Fruit fly (Drosophila melanogaster) whole organism, pupa: Measurements from ENCODE around the gene Syt1.

ENCODE experiments used
- CG10348 ChIP-seq: fragments of 200-800 bp; sonication (Bioruptor generic); IDR thresholded peaks from 2 replicates; pipeline ENCODE4 v1.3.6; 2022; ENCODE audit warnings: missing biosample characterization, missing genetic modification characterization
- CG12605 ChIP-seq: fragments of 200-800 bp; sonication (Bioruptor generic); IDR thresholded peaks from 2 replicates; pipeline ENCODE4 v1.3.6; 2022; ENCODE audit warnings: missing biosample characterization, missing genetic modification characterization
- CG13204 ChIP-seq: fragments of 200-800 bp; sonication (Bioruptor generic); optimal IDR thresholded peaks from 2 replicates; lab custom pipeline; 2018; ENCODE audit warnings: missing biosample characterization, mild to moderate bottlenecking, missing genetic modification characterization, moderate library complexity
- CG14655 ChIP-seq: fragments of 200-800 bp; sonication (Bioruptor generic); optimal IDR thresholded peaks from 3 replicates; lab custom pipeline; 2017; ENCODE audit warnings: mild to moderate bottlenecking, missing biosample characterization, missing genetic modification reagents, missing genetic modification characterization
- CG15710 ChIP-seq: fragments of 200-800 bp; sonication (Bioruptor generic); optimal IDR thresholded peaks from 2 replicates; lab custom pipeline; 2018; ENCODE audit warnings: missing biosample characterization, mild to moderate bottlenecking, missing genetic modification characterization, moderate library complexity
- CG17806 ChIP-seq: fragments of 200-800 bp; sonication (Bioruptor generic); optimal IDR thresholded peaks from 2 replicates; lab custom pipeline; 2018; ENCODE audit warnings: missing biosample characterization, mild to moderate bottlenecking, missing genetic modification characterization, moderate library complexity
- CG32121 ChIP-seq: fragments of 200-800 bp; sonication (Bioruptor generic); IDR thresholded peaks from 2 replicates; pipeline ENCODE4 v1.3.6; 2022; ENCODE audit warnings: missing biosample characterization, missing genetic modification characterization
- CG34367 ChIP-seq: fragments of 200-800 bp; sonication (Bioruptor generic); optimal IDR thresholded peaks from 2 replicates; lab custom pipeline; 2018; ENCODE audit warnings: missing biosample characterization, mild to moderate bottlenecking, missing genetic modification characterization
- CG4496 ChIP-seq: fragments of 200-800 bp; sonication (Bioruptor generic); IDR thresholded peaks from 3 replicates; pipeline ENCODE4 v1.3.6; 2022; ENCODE audit warnings: missing biosample characterization, missing genetic modification characterization
- CG8159 ChIP-seq: fragments of 200-800 bp; sonication (Bioruptor generic); optimal IDR thresholded peaks from 3 replicates; lab custom pipeline; 2018; ENCODE audit warnings: missing biosample characterization, mild to moderate bottlenecking, missing genetic modification characterization, moderate library complexity
- CG8301 ChIP-seq: fragments of 200-800 bp; sonication (Bioruptor generic); optimal IDR thresholded peaks from 2 replicates; lab custom pipeline; 2018; ENCODE audit warnings: missing biosample characterization, mild to moderate bottlenecking, missing genetic modification characterization
- CG9948 ChIP-seq: fragments of 200-800 bp; sonication (Bioruptor generic); optimal IDR thresholded peaks from 2 replicates; lab custom pipeline; 2018; ENCODE audit warnings: missing biosample characterization, mild to moderate bottlenecking, missing genetic modification characterization, moderate library complexity
- D1 ChIP-seq: fragments of 200-800 bp; sonication (Bioruptor generic); optimal IDR thresholded peaks from 2 replicates; lab custom pipeline; 2018; ENCODE audit warnings: missing biosample characterization, mild to moderate bottlenecking, missing genetic modification characterization, moderate library complexity
- EcR ChIP-seq: fragments of 200-800 bp; sonication (Bioruptor generic); optimal IDR thresholded peaks from 3 replicates; lab custom pipeline; 2019; ENCODE audit warnings: missing biosample characterization, missing genetic modification characterization, mild to moderate bottlenecking, moderate library complexity, missing genetic modification reagents
- Ets98B ChIP-seq: fragments of 200-800 bp; sonication (Bioruptor generic); IDR thresholded peaks from 2 replicates; pipeline ENCODE4 v1.3.6; 2022; ENCODE audit warnings: missing biosample characterization, missing genetic modification characterization
- Pif1A ChIP-seq: fragments of 200-800 bp; sonication (Bioruptor generic); optimal IDR thresholded peaks from 3 replicates; lab custom pipeline; 2016; ENCODE audit warnings: missing biosample characterization, missing genetic modification characterization
- Pif1B ChIP-seq: fragments of 200-800 bp; sonication (Bioruptor generic); optimal IDR thresholded peaks from 3 replicates; lab custom pipeline; 2016; ENCODE audit warnings: missing biosample characterization, missing genetic modification characterization
- Snoo ChIP-seq: fragments of 200-800 bp; sonication (Bioruptor generic); optimal IDR thresholded peaks from 3 replicates; lab custom pipeline; 2017; ENCODE audit warnings: missing biosample characterization, mild to moderate bottlenecking, missing genetic modification characterization, inconsistent platforms
- fd96Ca ChIP-seq: fragments of 200-800 bp; sonication (Bioruptor generic); IDR thresholded peaks from 3 replicates; pipeline ENCODE4 v1.3.6; 2022; ENCODE audit warnings: missing biosample characterization, missing genetic modification characterization
- gl ChIP-seq: fragments of 200-800 bp; sonication (Bioruptor generic); optimal IDR thresholded peaks from 2 replicates; lab custom pipeline; 2018; ENCODE audit warnings: missing biosample characterization, mild to moderate bottlenecking, missing genetic modification characterization
- rn ChIP-seq: fragments of 200-800 bp; sonication (Bioruptor generic); IDR thresholded peaks from 2 replicates; pipeline ENCODE4 v1.3.6; 2022; ENCODE audit warnings: missing biosample characterization, missing genetic modification characterization

Gene Syt1

DNA sequence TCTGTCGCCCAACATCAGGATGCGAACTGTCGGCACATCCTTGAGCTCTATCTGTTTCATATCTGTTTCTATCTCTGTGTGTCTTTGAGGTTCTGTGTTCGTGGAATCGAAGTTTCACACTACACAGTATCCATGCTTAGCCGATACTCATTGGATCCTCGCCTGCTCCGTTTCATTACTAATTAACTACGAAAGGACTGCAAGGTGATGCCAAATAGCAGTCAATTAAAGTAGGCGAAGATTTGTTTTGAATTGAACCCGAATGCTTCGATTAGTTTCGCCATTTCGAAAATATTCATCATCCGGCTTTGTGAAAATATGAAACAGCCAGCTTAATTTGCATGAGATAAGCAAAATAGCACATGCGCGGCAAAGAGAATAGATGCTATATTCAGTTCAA is 28.1 kb downstream of the Syt1 start, which contains the start of gene CG15399:
Gene CG15399, minus strand, starts transcription at position 101 of the 400 bp plus-strand sequence.
- TF ChIP-seq rn (GFP tag; lab: Robert Waterston, UW) (no peak), D1 (tag; lab: Kevin White, UChicago) (no peak), CG34367 (tag; lab: Kevin White, UChicago) (no peak), CG15710 (tag; lab: Kevin White, UChicago) (no peak), Pif1A (no peak), CG13204 (no peak), CG4496 (GFP tag; lab: Robert Waterston, UW) (no peak), CG12605 (no peak), gl (tag; lab: Kevin White, UChicago) (no peak), Snoo (tag; lab: Kevin White, UChicago) (no peak)
- TF ChIP-seq, all 21 proteins: peak for 0

DNA sequence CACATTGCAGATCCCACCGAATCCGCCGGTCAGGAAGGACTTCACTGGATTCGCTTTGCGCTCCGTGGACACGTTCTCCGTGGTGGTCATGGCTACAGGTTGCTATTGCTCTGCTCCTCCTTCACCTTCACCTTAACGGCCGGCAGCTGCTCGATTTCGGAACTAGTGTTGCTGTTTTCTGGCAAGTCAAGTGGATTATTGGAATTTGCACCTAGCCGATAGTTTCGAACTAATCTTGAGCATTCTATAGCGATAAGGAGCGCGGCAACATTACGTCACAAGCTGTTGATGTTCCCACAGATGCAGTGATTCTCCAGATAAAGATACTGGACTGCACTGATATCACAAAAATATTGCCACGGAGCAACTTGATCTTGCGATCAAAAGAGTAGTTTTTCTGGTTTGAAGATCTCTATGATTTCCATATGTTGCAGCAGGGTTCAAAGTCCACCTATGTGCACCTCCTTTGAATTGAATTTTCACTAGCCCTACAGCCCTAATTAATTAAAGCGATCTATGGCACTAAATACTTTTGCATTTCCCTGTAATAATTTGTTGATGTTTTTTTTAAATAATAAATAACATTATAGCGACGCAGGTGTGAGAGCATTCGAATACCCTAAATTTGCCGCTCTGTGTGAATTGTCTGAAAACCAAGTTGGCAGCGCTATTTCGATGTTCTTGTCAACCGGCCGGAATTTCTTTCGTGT is 30.1 kb downstream of the Syt1 start, which contains the start of the genes colt and HINT1:
Gene colt, minus strand, starts transcription at position 594 of the 710 bp plus-strand sequence.
Gene HINT1, plus strand, starts transcription at position 660 of the 710 bp plus-strand sequence.
- TF ChIP-seq CG8159 (tag; lab: Kevin White, UChicago) (peak; percentile 77), CG14655 (GFP tag; lab: Kevin White, UChicago) (peak; percentile 88), CG4496 (GFP tag; lab: Robert Waterston, UW) (peak; percentile 78), D1 (tag; lab: Kevin White, UChicago) (no peak), CG15710 (tag; lab: Kevin White, UChicago) (peak; percentile 51), gl (tag; lab: Kevin White, UChicago) (peak; percentile 97), CG32121 (GFP tag; lab: Robert Waterston, UW) (peak; percentile 48; the same call in 1 of the 2 replicates), CG13204 (peak; percentile 93), Snoo (tag; lab: Kevin White, UChicago) (peak; percentile 73), Pif1B (GFP tag; lab: Kevin White, UChicago) (peak; percentile 87), fd96Ca (GFP tag; lab: Robert Waterston, UW) (peak; percentile 16; the same call in 1 of the 3 replicates), CG8301 (tag; lab: Kevin White, UChicago) (peak; percentile 82), CG12605 (peak; percentile 67; the same call in 1 of the 2 replicates), Ets98B (GFP tag; lab: Robert Waterston, UW) (peak; percentile 55), rn (GFP tag; lab: Robert Waterston, UW) (no peak), CG9948 (peak; percentile 57), CG17806 (peak; percentile 66), EcR (peak; percentile 58), CG10348 (no peak), CG34367 (tag; lab: Kevin White, UChicago) (peak; percentile 82), Pif1A (peak; percentile 91)

DNA sequence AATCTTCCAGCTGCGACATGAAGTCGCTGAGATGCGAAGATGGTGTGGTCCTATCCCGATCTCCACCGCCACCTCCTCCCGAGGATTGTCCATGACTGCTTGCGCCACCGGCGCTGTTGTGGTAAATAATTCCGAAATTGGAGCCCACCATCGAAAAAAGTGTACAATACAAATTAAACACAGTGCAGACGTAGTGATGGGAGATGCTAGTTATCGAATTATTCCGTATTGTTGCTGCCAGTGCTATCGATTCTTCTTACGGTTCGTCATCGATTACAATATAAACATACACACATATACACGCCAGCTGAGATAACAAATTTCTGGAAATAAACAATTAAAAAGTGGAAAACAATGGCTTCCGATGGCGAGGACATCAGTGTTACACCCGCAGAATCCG is 32.2 kb downstream of the Syt1 start, which contains the start of the genes Taf10b and Taf10:
Gene Taf10b, minus strand, starts transcription at position 219 of the 400 bp plus-strand sequence.
Gene Taf10, plus strand, starts transcription at position 264 of the 400 bp plus-strand sequence.
- TF ChIP-seq CG15710 (tag; lab: Kevin White, UChicago) (no peak), CG14655 (GFP tag; lab: Kevin White, UChicago) (no peak), Pif1A (no peak), fd96Ca (GFP tag; lab: Robert Waterston, UW) (peak; percentile 46; the same call in 1 of the 3 replicates), CG10348 (no peak)

DNA sequence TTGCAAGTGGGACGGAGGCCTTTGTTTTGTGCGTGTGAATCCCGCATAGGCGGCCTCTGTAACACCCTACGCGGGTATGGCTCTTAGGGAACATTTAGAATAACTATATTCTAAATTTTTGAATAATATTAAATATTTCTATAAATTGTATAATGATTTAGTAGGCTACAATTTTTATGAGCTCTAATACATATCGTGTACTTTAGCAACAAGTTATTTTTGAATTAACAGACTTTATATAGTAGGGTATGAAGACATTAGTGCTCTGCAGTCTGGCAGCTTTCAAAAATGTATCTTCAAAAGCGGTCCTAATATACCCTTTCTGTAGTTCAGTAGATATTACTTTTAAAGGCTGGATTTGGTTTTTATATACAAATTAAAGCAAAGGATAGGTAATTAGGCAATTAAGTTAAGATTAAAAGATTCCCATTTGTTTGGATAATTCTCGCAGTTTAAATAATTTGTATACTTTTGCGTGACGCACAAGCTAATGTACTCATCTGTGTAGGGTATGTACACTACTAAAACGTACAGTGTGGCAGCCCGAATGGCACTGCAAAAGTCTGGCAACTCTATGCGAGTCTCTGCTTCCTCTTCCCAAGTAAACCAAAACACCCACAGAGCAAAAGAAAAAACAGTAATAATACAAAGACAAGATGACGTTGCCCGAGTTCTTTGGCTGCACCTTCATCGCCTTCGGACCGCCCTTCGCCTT is 34.0 kb downstream of the Syt1 start, which contains the start of the genes Snx21 and aph-1:
Gene Snx21, minus strand, starts transcription at position 7 of the 715 bp plus-strand sequence.
Gene aph-1, plus strand, starts transcription at position 575 of the 715 bp plus-strand sequence.
- TF ChIP-seq Pif1A (peak; percentile 80), CG13204 (no peak), CG4496 (GFP tag; lab: Robert Waterston, UW) (peak; percentile 88), Snoo (tag; lab: Kevin White, UChicago) (peak; percentile 87), CG9948 (peak; percentile 86), Ets98B (GFP tag; lab: Robert Waterston, UW) (peak; percentile 86), CG8159 (tag; lab: Kevin White, UChicago) (peak; percentile 91), CG17806 (peak; percentile 85), fd96Ca (GFP tag; lab: Robert Waterston, UW) (peak; percentile 90), D1 (tag; lab: Kevin White, UChicago) (no peak), Pif1B (GFP tag; lab: Kevin White, UChicago) (peak; percentile 91), gl (tag; lab: Kevin White, UChicago) (peak; percentile 45), CG10348 (0 out of 2 replicates have a peak, but pooled peaks have one; percentile 48), CG34367 (tag; lab: Kevin White, UChicago) (peak; percentile 75), CG15710 (tag; lab: Kevin White, UChicago) (peak; percentile 87), CG12605 (peak; percentile 71), CG14655 (GFP tag; lab: Kevin White, UChicago) (peak; percentile 87), EcR (peak; percentile 10), rn (GFP tag; lab: Robert Waterston, UW) (peak; percentile 57), CG32121 (GFP tag; lab: Robert Waterston, UW) (peak; percentile 85), CG8301 (tag; lab: Kevin White, UChicago) (peak; percentile 82)

DNA sequence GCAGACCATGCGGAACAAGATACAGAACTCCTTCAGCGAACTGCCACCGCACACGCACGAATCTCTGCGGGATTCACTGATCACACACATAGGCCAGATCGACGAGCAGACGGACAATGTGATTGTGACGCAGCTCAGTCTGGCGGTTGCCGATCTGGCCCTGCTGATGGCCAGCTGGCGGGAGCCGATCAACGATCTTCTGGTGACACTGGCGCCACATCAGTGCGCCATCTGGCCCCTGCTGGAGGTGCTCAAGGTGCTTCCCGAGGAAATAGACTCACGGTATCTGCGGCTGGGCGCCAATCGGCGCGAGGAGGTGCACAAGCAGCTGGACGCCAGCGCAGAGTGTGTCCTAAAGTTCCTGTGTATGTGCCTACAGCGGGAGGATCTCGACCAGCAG is 39.5 kb downstream of the Syt1 start:
- TF ChIP-seq Snoo (tag; lab: Kevin White, UChicago) (no peak), D1 (tag; lab: Kevin White, UChicago) (no peak), CG10348 (no peak), fd96Ca (GFP tag; lab: Robert Waterston, UW) (no peak), Ets98B (GFP tag; lab: Robert Waterston, UW) (no peak), CG12605 (no peak), CG8301 (tag; lab: Kevin White, UChicago) (no peak), CG13204 (no peak), Pif1B (GFP tag; lab: Kevin White, UChicago) (no peak), CG4496 (GFP tag; lab: Robert Waterston, UW) (no peak), CG34367 (tag; lab: Kevin White, UChicago) (no peak)
